Worm (Caenorhabditis elegans) whole organism, L2 larva: ENCODE data around the gene egl-36.

ENCODE experiments used
- F13H6.1 ChIP-seq: sonication (generic microtip); optimal IDR thresholded peaks from 2 replicates; lab custom pipeline; 2016; ENCODE audit warnings: missing genetic modification characterization, missing compliant biosample characterization
- blmp-1 ChIP-seq: sonication (generic microtip); optimal IDR thresholded peaks from 2 replicates; lab custom pipeline; 2017; ENCODE audit warnings: missing genetic modification characterization, mild to moderate bottlenecking, missing compliant biosample characterization, antibody characterized with exemption, moderate library complexity; ENCODE audit not compliant: insufficient read depth
- crh-2 ChIP-seq: sonication (generic microtip); optimal IDR thresholded peaks from 2 replicates; lab custom pipeline; 2017; ENCODE audit warnings: missing biosample characterization, missing genetic modification characterization
- elt-1 ChIP-seq: fragments of 150-350 bp; optimal IDR thresholded peaks from 2 replicates; lab custom pipeline; 2014; ENCODE audit warnings: missing biosample characterization, missing genetic modification characterization
- lin-11 ChIP-seq: fragments of 150-350 bp; sonication (generic microtip); optimal IDR thresholded peaks from 2 replicates; lab custom pipeline; 2014; ENCODE audit warnings: missing biosample characterization, missing genetic modification characterization, inconsistent platforms, mixed read lengths
- mdl-1 ChIP-seq, 2 experiments: fragments of 150-350 bp in 1 of 2; sonication (generic microtip) in 1 of 2; optimal IDR thresholded peaks; 2 replicates each; lab custom pipeline; 2017; ENCODE audit warnings: missing biosample characterization in 2 of 2, missing genetic modification characterization in 2 of 2
- nhr-12 ChIP-seq: fragments of 150-350 bp; optimal IDR thresholded peaks from 2 replicates; lab custom pipeline; 2014; ENCODE audit warnings: missing biosample characterization, missing genetic modification characterization
- nhr-25 ChIP-seq: fragments of 150-350 bp; sonication (generic microtip); optimal IDR thresholded peaks from 3 replicates; lab custom pipeline; 2014; ENCODE audit warnings: missing biosample characterization, missing genetic modification characterization
- nhr-77 ChIP-seq: fragments of 150-350 bp; optimal IDR thresholded peaks from 2 replicates; lab custom pipeline; 2014; ENCODE audit warnings: missing biosample characterization, missing genetic modification characterization
- skn-1 ChIP-seq: sonication (generic microtip); optimal IDR thresholded peaks from 2 replicates; lab custom pipeline; 2017; ENCODE audit warnings: missing biosample characterization, missing genetic modification characterization

DNA sequence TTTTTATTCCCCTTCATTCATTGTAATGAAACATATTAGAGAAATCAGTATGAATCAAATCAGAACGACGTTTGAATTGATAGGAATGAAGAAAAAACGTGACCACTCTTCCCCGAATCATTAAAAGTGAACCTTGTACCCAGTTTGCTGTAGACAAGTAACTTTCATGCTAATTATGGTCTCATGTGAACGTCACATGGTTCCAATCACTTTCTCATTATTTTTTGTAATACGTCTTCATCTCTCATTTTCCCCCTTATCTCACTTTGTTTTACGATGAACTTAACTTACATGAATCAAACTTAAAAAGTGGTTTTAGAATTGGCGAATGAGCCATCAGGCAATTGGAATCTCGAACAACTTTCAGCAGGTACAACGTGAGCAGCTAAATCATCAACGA, 38.6 kb downstream of the egl-36 start:
- TF ChIP-seq elt-1 (tag; lab: Kevin White, UChicago) (no peak), mdl-1 (tag; optimal IDR thresholded peaks at IDR 0.05; lab: Kevin White, UChicago) (no peak), blmp-1 (tag; lab: Kevin White, UChicago) (peak; percentile 90), nhr-12 (tag; lab: Kevin White, UChicago) (no peak), crh-2 (tag; lab: Kevin White, UChicago) (peak; percentile 77), F13H6.1 (tag; lab: Kevin White, UChicago) (no peak), nhr-25 (tag; lab: Kevin White, UChicago) (peak; percentile 92), lin-11 (tag; lab: Kevin White, UChicago) (no peak), skn-1 (no peak), nhr-77 (tag; lab: Kevin White, UChicago) (no peak)
